Worm (Caenorhabditis elegans): ENCODE results near the gene eol-1.

ce11 chrV:13953191-13953590 lies 27.5 kb downstream of the eol-1 start, which contains the start of gene R10D12.8:
- no peak for TF ChIP-seq flt-1 (GFP tag; IDR thresholded peaks at IDR 0.05)
- TF ChIP-seq T22C8.4 (GFP tag; IDR thresholded peaks at IDR 0.05), result no peak
- TF ChIP-seq tab-1 (GFP tag; IDR thresholded peaks at IDR 0.05), result no peak
